Worm (Caenorhabditis elegans): ENCODE results near the gene srg-45.

- TF ChIP-seq ceh-100 (GFP tag; IDR thresholded peaks at IDR 0.05) (no peak), aptf-2 (GFP tag; conservative IDR thresholded peaks at IDR 0.05) (no peak), athp-1 (tag; optimal IDR thresholded peaks at IDR 0.05) (no peak), ama-1 (optimal IDR thresholded peaks at IDR 0.05) (no peak), ama-1 (GFP tag; optimal IDR thresholded peaks at IDR 0.05) (no peak), unc-62 (GFP tag; optimal IDR thresholded peaks at IDR 0.05) (no peak), tlf-1 (GFP tag; optimal IDR thresholded peaks at IDR 0.05) (no peak), zim-3 (tag; optimal IDR thresholded peaks at IDR 0.05) (no peak)
Measured at ce11 chrV:12295015-12295414, 12.3 kb upstream of the srg-45 start.

All from whole organism, young adult.